Worm (Caenorhabditis elegans) whole organism, mixed stage, embryonic: Measurements from ENCODE around the gene C07C7.3.

Experiments used
- elt-1 ChIP-seq: sonication (generic microtip); optimal IDR thresholded peaks from 2 replicates; lab custom pipeline; 2017; ENCODE audit warnings: missing genetic modification characterization, mild to moderate bottlenecking, missing compliant biosample characterization, antibody characterized with exemption, moderate library complexity, borderline replicate concordance; ENCODE audit not compliant: insufficient read depth
- elt-3 ChIP-seq: fragments of 150-350 bp; optimal IDR thresholded peaks from 2 replicates; lab custom pipeline; 2014; ENCODE audit warnings: missing biosample characterization, missing genetic modification characterization
- lsy-2 ChIP-seq: fragments of 150-350 bp; optimal IDR thresholded peaks from 2 replicates; lab custom pipeline; 2014; ENCODE audit warnings: missing biosample characterization, missing genetic modification characterization
- nhr-237 ChIP-seq: fragments of 150-350 bp; optimal IDR thresholded peaks from 2 replicates; lab custom pipeline; 2014; ENCODE audit warnings: missing biosample characterization, missing genetic modification characterization
- nhr-28 ChIP-seq: fragments of 150-350 bp; optimal IDR thresholded peaks from 2 replicates; lab custom pipeline; 2014; ENCODE audit warnings: missing biosample characterization, missing genetic modification characterization
- nhr-76 ChIP-seq: sonication (generic microtip); optimal IDR thresholded peaks from 2 replicates; lab custom pipeline; 2017; ENCODE audit warnings: missing biosample characterization, missing genetic modification characterization
- pha-4 ChIP-seq: fragments of 150-350 bp; optimal IDR thresholded peaks from 2 replicates; lab custom pipeline; 2018; ENCODE audit warnings: missing biosample characterization, missing genetic modification reagents, missing genetic modification characterization
- sem-2 ChIP-seq: fragments of 200-800 bp; sonication (Bioruptor generic); optimal IDR thresholded peaks from 2 replicates; lab custom pipeline; 2018; ENCODE audit warnings: mild to moderate bottlenecking, missing genetic modification characterization, missing compliant biosample characterization
- snpc-4 ChIP-seq: fragments of 150-350 bp; optimal IDR thresholded peaks from 2 replicates; lab custom pipeline; 2014; ENCODE audit warnings: missing biosample characterization, missing genetic modification characterization
- unc-39 ChIP-seq: fragments of 150-350 bp; optimal IDR thresholded peaks from 2 replicates; lab custom pipeline; 2014; ENCODE audit warnings: missing biosample characterization, missing genetic modification characterization
- ztf-11 ChIP-seq: fragments of 150-350 bp; optimal IDR thresholded peaks from 2 replicates; lab custom pipeline; 2014; ENCODE audit warnings: missing biosample characterization, missing genetic modification characterization

DNA sequence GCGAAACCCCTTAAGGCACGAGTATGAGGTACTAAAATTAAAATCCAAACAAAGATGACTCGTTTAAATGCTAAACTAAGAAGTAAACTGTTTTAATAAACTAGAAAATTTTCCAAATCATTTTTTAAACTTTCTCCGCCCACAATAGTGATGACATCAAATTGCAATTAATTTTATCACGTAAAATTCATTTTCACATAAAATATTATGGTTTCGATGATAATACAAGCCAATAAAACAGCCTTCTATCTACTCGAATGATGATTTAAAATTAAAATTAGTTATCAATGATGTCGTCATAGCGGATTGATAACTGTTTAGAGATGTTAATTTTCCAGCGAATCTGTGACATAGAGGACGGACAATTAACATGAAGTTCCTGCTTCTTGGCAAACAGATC lies at the start of gene C07C7.3:
- TF ChIP-seq nhr-76 (tag; lab: Kevin White, UChicago) (no peak), ztf-11 (no peak), snpc-4 (tag; lab: Kevin White, UChicago) (no peak), elt-1 (tag; lab: Kevin White, UChicago) (no peak), lsy-2 (tag; lab: Kevin White, UChicago) (no peak), elt-3 (no peak), pha-4 (no peak), nhr-237 (tag; lab: Kevin White, UChicago) (no peak), sem-2 (no peak), nhr-28 (tag; lab: Kevin White, UChicago) (no peak), unc-39 (tag; lab: Kevin White, UChicago) (no peak)
